Fruit fly (Drosophila melanogaster) whole organism, embryonic: ENCODE measurements around the gene Pisd.
A peak's percentile ranks its signal among the peaks of the same experiment; 100 is the strongest.

ENCODE experiments used
- Ada2b ChIP-seq: fragments of 200-800 bp; sonication (Bioruptor generic); IDR thresholded peaks from 2 replicates; pipeline ENCODE4 v1.3.6; 2022; ENCODE audit warnings: missing biosample characterization, missing genetic modification characterization
- Atf6 ChIP-seq: fragments of 200-800 bp; sonication (Bioruptor generic); IDR thresholded peaks from 2 replicates; pipeline ENCODE4 v1.3.6; 2022; ENCODE audit warnings: missing biosample characterization, missing genetic modification characterization
- B-H1 ChIP-seq: fragments of 200-800 bp; sonication (Bioruptor generic); IDR thresholded peaks from 3 replicates; pipeline ENCODE4 v1.3.6; 2022; ENCODE audit warnings: missing biosample characterization, missing genetic modification characterization
- CG10654 ChIP-seq: fragments of 200-800 bp; sonication (Bioruptor generic); optimal IDR thresholded peaks from 2 replicates; lab custom pipeline; 2016; ENCODE audit warnings: missing biosample characterization, missing genetic modification characterization
- CG10979 ChIP-seq: fragments of 200-800 bp; sonication (Bioruptor generic); optimal IDR thresholded peaks from 2 replicates; lab custom pipeline; 2018; ENCODE audit warnings: missing biosample characterization, mild to moderate bottlenecking, missing genetic modification characterization, moderate library complexity
- CG11085 ChIP-seq: fragments of 200-800 bp; sonication (Bioruptor generic); IDR thresholded peaks from 2 replicates; pipeline ENCODE4 v1.3.6; 2022; ENCODE audit warnings: missing biosample characterization, missing genetic modification characterization
- CG14441 ChIP-seq: fragments of 200-800 bp; sonication (Bioruptor generic); IDR thresholded peaks from 2 replicates; pipeline ENCODE4 v1.3.6; 2022; ENCODE audit warnings: missing biosample characterization, missing genetic modification characterization
- CG1529 ChIP-seq: fragments of 200-800 bp; sonication (Bioruptor generic); optimal IDR thresholded peaks from 3 replicates; lab custom pipeline; 2018; ENCODE audit warnings: missing biosample characterization, missing genetic modification characterization
- CG15696 ChIP-seq: fragments of 200-800 bp; sonication (Bioruptor generic); optimal IDR thresholded peaks from 2 replicates; lab custom pipeline; 2019; ENCODE audit warnings: missing biosample characterization, mild to moderate bottlenecking, missing genetic modification characterization, moderate library complexity
- CG17186 ChIP-seq: fragments of 200-800 bp; sonication (Bioruptor generic); optimal IDR thresholded peaks from 3 replicates; lab custom pipeline; 2017; ENCODE audit warnings: missing biosample characterization, missing genetic modification reagents, missing genetic modification characterization
- CG3065 ChIP-seq: fragments of 200-800 bp; sonication (Bioruptor generic); optimal IDR thresholded peaks from 2 replicates; lab custom pipeline; 2016; ENCODE audit warnings: missing biosample characterization, missing genetic modification characterization
- CG3163 ChIP-seq: fragments of 200-800 bp; sonication (Bioruptor generic); optimal IDR thresholded peaks from 3 replicates; lab custom pipeline; 2016; ENCODE audit warnings: missing biosample characterization, missing genetic modification characterization
- CG32767 ChIP-seq: fragments of 200-800 bp; sonication (Bioruptor generic); IDR thresholded peaks from 2 replicates; pipeline ENCODE4 v1.3.6; 2022; ENCODE audit warnings: missing biosample characterization, missing genetic modification characterization
- CG32772 ChIP-seq: fragments of 200-800 bp; sonication (Bioruptor generic); IDR thresholded peaks from 2 replicates; pipeline ENCODE4 v1.3.6; 2022; ENCODE audit warnings: missing biosample characterization, missing genetic modification characterization
- CG34422 ChIP-seq: fragments of 200-800 bp; sonication (Bioruptor generic); IDR thresholded peaks from 3 replicates; pipeline ENCODE4 v1.3.6; 2022; ENCODE audit warnings: missing biosample characterization, missing genetic modification characterization
- CG5180 ChIP-seq: fragments of 200-800 bp; sonication (Bioruptor generic); optimal IDR thresholded peaks from 3 replicates; lab custom pipeline; 2017; ENCODE audit warnings: missing biosample characterization, missing genetic modification characterization, mild to moderate bottlenecking, moderate library complexity, missing genetic modification reagents
- CG7372 ChIP-seq: fragments of 200-800 bp; sonication (Bioruptor generic); IDR thresholded peaks from 2 replicates; pipeline ENCODE4 v1.3.6; 2022; ENCODE audit warnings: missing biosample characterization, missing genetic modification characterization
- CG7928 ChIP-seq: fragments of 200-800 bp; sonication (Bioruptor generic); optimal IDR thresholded peaks from 2 replicates; lab custom pipeline; 2017; ENCODE audit warnings: missing biosample characterization, mild to moderate bottlenecking, missing genetic modification characterization
- CG8924 ChIP-seq: fragments of 200-800 bp; optimal IDR thresholded peaks from 3 replicates; lab custom pipeline; 2019; ENCODE audit warnings: missing biosample characterization, mild to moderate bottlenecking, missing genetic modification characterization, moderate library complexity
- CG9876 ChIP-seq: fragments of 200-800 bp; sonication (Bioruptor generic); optimal IDR thresholded peaks from 2 replicates; lab custom pipeline; 2016; ENCODE audit warnings: missing biosample characterization, missing genetic modification characterization
- Dfd ChIP-seq, 2 experiments: fragments of >200 bp; optimal IDR thresholded peaks; 2 replicates each; lab custom pipeline; 2017; ENCODE audit warnings: missing biosample characterization in 2 of 2, missing genetic modification characterization in 2 of 2
- Dip2 ChIP-seq: fragments of 200-800 bp; sonication (Bioruptor generic); IDR thresholded peaks from 2 replicates; pipeline ENCODE4 v1.3.6; 2022; ENCODE audit warnings: missing biosample characterization, missing genetic modification characterization
- Fer3 ChIP-seq: fragments of 200-800 bp; sonication (Bioruptor generic); optimal IDR thresholded peaks from 2 replicates; lab custom pipeline; 2018; ENCODE audit warnings: missing biosample characterization, mild to moderate bottlenecking, missing genetic modification characterization, moderate library complexity
- HHEX ChIP-seq: fragments of 200-800 bp; sonication (Bioruptor generic); optimal IDR thresholded peaks from 3 replicates; lab custom pipeline; 2017; ENCODE audit warnings: missing biosample characterization, mild to moderate bottlenecking, missing genetic modification characterization, missing genetic modification reagents
- Med ChIP-seq: fragments of 200-800 bp; sonication (Bioruptor generic); peaks from one replicate; lab custom pipeline; 2016; ENCODE audit warnings: missing biosample characterization, missing genetic modification characterization, mild to moderate bottlenecking, inconsistent platforms, moderate library complexity
- Meics ChIP-seq: fragments of 200-800 bp; sonication (Bioruptor generic); optimal IDR thresholded peaks from 2 replicates; lab custom pipeline; 2017; ENCODE audit warnings: missing biosample characterization, mild to moderate bottlenecking, missing genetic modification characterization
- NK7.1 ChIP-seq: fragments of 200-800 bp; sonication (Bioruptor generic); optimal IDR thresholded peaks from 3 replicates; lab custom pipeline; 2016; ENCODE audit warnings: missing biosample characterization, missing genetic modification characterization
- Oli ChIP-seq: fragments of 200-800 bp; sonication (Bioruptor generic); optimal IDR thresholded peaks from 2 replicates; lab custom pipeline; 2018; ENCODE audit warnings: missing biosample characterization, mild to moderate bottlenecking, missing genetic modification characterization, moderate library complexity
- PHDP ChIP-seq: fragments of 200-800 bp; sonication (Bioruptor generic); optimal IDR thresholded peaks from 3 replicates; lab custom pipeline; 2018; ENCODE audit warnings: missing biosample characterization, mild to moderate bottlenecking, missing genetic modification characterization, moderate library complexity
- Pdp1 ChIP-seq, 2 experiments: fragments of 200-800 bp; sonication (Bioruptor generic); optimal IDR thresholded peaks; 3 replicates each; lab custom pipeline; 2016; ENCODE audit warnings: missing biosample characterization in 2 of 2, missing genetic modification characterization in 2 of 2, mild to moderate bottlenecking in 1 of 2, moderate library complexity in 1 of 2
- Rfx ChIP-seq: fragments of 200-800 bp; sonication (Bioruptor generic); IDR thresholded peaks from 2 replicates; pipeline ENCODE4 v1.3.6; 2022; ENCODE audit warnings: missing biosample characterization, missing genetic modification characterization
- YL-1 ChIP-seq: fragments of 200-800 bp; sonication (Bioruptor generic); optimal IDR thresholded peaks from 3 replicates; lab custom pipeline; 2017; ENCODE audit warnings: missing biosample characterization, mild to moderate bottlenecking, missing genetic modification characterization
- aop ChIP-seq: fragments of 200-800 bp; sonication (Bioruptor generic); IDR thresholded peaks from 2 replicates; pipeline ENCODE4 v1.3.6; 2022; ENCODE audit warnings: missing biosample characterization, missing genetic modification characterization
- bab2 ChIP-seq: fragments of 200-800 bp; sonication (Bioruptor generic); optimal IDR thresholded peaks from 2 replicates; lab custom pipeline; 2016; ENCODE audit warnings: missing biosample characterization, missing genetic modification characterization
- bowl ChIP-seq: fragments of 200-800 bp; sonication (Bioruptor generic); IDR thresholded peaks from 2 replicates; pipeline ENCODE4 v1.3.6; 2022; ENCODE audit warnings: missing biosample characterization, missing genetic modification characterization
- dmrt99B ChIP-seq: fragments of 200-800 bp; sonication (Bioruptor generic); optimal IDR thresholded peaks from 2 replicates; lab custom pipeline; 2018; ENCODE audit warnings: missing biosample characterization, mild to moderate bottlenecking, missing genetic modification characterization, moderate library complexity
- dysf ChIP-seq: fragments of 200-800 bp; sonication (Bioruptor generic); IDR thresholded peaks from 3 replicates; pipeline ENCODE4 v1.3.6; 2022; ENCODE audit warnings: missing biosample characterization, missing genetic modification characterization
- gce ChIP-seq: fragments of 200-800 bp; sonication (Bioruptor generic); IDR thresholded peaks from 3 replicates; pipeline ENCODE4 v1.3.6; 2022; ENCODE audit warnings: missing biosample characterization, missing genetic modification characterization
- ham ChIP-seq: fragments of 200-800 bp; sonication (Bioruptor generic); IDR thresholded peaks from 2 replicates; pipeline ENCODE4 v1.3.6; 2022; ENCODE audit warnings: missing biosample characterization, missing genetic modification characterization
- her ChIP-seq: fragments of 200-800 bp; sonication (Bioruptor generic); optimal IDR thresholded peaks from 2 replicates; lab custom pipeline; 2016; ENCODE audit warnings: missing biosample characterization, missing genetic modification characterization
- klu ChIP-seq: fragments of 200-800 bp; sonication (Bioruptor generic); IDR thresholded peaks from 2 replicates; pipeline ENCODE4 v1.3.6; 2022; ENCODE audit warnings: missing biosample characterization, missing genetic modification characterization
- lab ChIP-seq: fragments of 200-800 bp; sonication (Bioruptor generic); optimal IDR thresholded peaks from 3 replicates; lab custom pipeline; 2017; ENCODE audit warnings: missing biosample characterization, missing genetic modification characterization, mild to moderate bottlenecking, moderate library complexity, missing genetic modification reagents
- luna ChIP-seq: fragments of 200-800 bp; sonication (Bioruptor generic); optimal IDR thresholded peaks from 2 replicates; lab custom pipeline; 2016; ENCODE audit warnings: missing biosample characterization, missing genetic modification characterization
- nau ChIP-seq: fragments of 200-800 bp; sonication (Bioruptor generic); optimal IDR thresholded peaks from 3 replicates; lab custom pipeline; 2017; ENCODE audit warnings: missing biosample characterization, mild to moderate bottlenecking, missing genetic modification characterization, missing genetic modification reagents
- pfk ChIP-seq: fragments of 200-800 bp; sonication (Bioruptor generic); optimal IDR thresholded peaks from 2 replicates; lab custom pipeline; 2018; ENCODE audit warnings: missing biosample characterization, mild to moderate bottlenecking, missing genetic modification characterization, moderate library complexity
- pho ChIP-seq: fragments of 200-800 bp; sonication (Bioruptor generic); optimal IDR thresholded peaks from 2 replicates; lab custom pipeline; 2016; ENCODE audit warnings: missing biosample characterization, missing genetic modification characterization
- salm ChIP-seq: fragments of 200-800 bp; sonication (Bioruptor generic); optimal IDR thresholded peaks from 2 replicates; lab custom pipeline; 2018; ENCODE audit warnings: missing biosample characterization, mild to moderate bottlenecking, missing genetic modification characterization
- seq ChIP-seq: fragments of 200-800 bp; sonication (Bioruptor generic); IDR thresholded peaks from 2 replicates; pipeline ENCODE4 v1.3.6; 2022; ENCODE audit warnings: missing biosample characterization, missing genetic modification characterization
- sisA ChIP-seq: fragments of 200-800 bp; sonication (Bioruptor generic); IDR thresholded peaks from 2 replicates; pipeline ENCODE4 v1.3.6; 2022; ENCODE audit warnings: missing biosample characterization, missing genetic modification characterization
- sug ChIP-seq: fragments of 200-800 bp; optimal IDR thresholded peaks from 2 replicates; lab custom pipeline; 2019; ENCODE audit warnings: missing biosample characterization, mild to moderate bottlenecking, missing genetic modification characterization, moderate library complexity
- unc-4 ChIP-seq: fragments of 200-800 bp; sonication (Bioruptor generic); IDR thresholded peaks from 2 replicates; pipeline ENCODE4 v1.3.6; 2022; ENCODE audit warnings: missing biosample characterization, missing genetic modification characterization; ENCODE audit not compliant: partially characterized antibody
- wdn ChIP-seq: fragments of 200-800 bp; sonication (Bioruptor generic); IDR thresholded peaks from 2 replicates; pipeline ENCODE4 v1.3.6; 2022; ENCODE audit warnings: missing biosample characterization, missing genetic modification characterization

Pisd gene

dm6 chr3R:24091653-24092052 lies 41.1 kb downstream of the Pisd start (continued):
- TF ChIP-seq HHEX (GFP tag; lab: Kevin White, UChicago): peak; percentile 1
- no peak for TF ChIP-seq NK7.1
- TF ChIP-seq nau (GFP tag; lab: Kevin White, UChicago): no peak
- TF ChIP-seq sisA (GFP tag; lab: Robert Waterston, UW): no peak
- no peak for TF ChIP-seq CG5180 (GFP tag; lab: Kevin White, UChicago)
- TF ChIP-seq CG1529: no peak
- no peak for TF ChIP-seq CG15696
- TF ChIP-seq salm (tag; lab: Kevin White, UChicago): no peak
- TF ChIP-seq wdn (GFP tag; lab: Robert Waterston, UW): no peak
- peak; percentile 21 for TF ChIP-seq dmrt99B
- no peak for TF ChIP-seq CG8924 (tag; lab: Kevin White, UChicago)
- no peak for TF ChIP-seq CG3163 (GFP tag; lab: Kevin White, UChicago)
- TF ChIP-seq CG7372 (GFP tag; lab: Robert Waterston, UW): no peak
- no peak for TF ChIP-seq CG32767 (GFP tag; lab: Robert Waterston, UW)
- 0 out of 2 replicates have a peak, but pooled peaks have one; percentile 21 for TF ChIP-seq CG14441 (GFP tag; lab: Robert Waterston, UW)
- no peak for TF ChIP-seq aop (GFP tag; lab: Robert Waterston, UW)
- peak; percentile 52 for TF ChIP-seq lab
- TF ChIP-seq CG7928 (GFP tag; lab: Kevin White, UChicago): no peak
- TF ChIP-seq CG3065 (GFP tag; lab: Kevin White, UChicago): no peak
- no peak for TF ChIP-seq bowl (GFP tag; lab: Robert Waterston, UW)
- TF ChIP-seq seq (GFP tag; lab: Robert Waterston, UW): no peak
- TF ChIP-seq bab2: no peak
- TF ChIP-seq Rfx (GFP tag; lab: Robert Waterston, UW): no peak
- 0 out of 3 replicates have a peak, but pooled peaks have one; percentile 12 for TF ChIP-seq dysf (GFP tag; lab: Robert Waterston, UW)
- no peak for TF ChIP-seq Dfd (GFP tag; optimal IDR thresholded peaks at IDR 0.05; lab: Kevin White, UChicago)
- TF ChIP-seq klu (GFP tag; lab: Robert Waterston, UW): no peak
- peak in 1 of 2 experiments; percentile 2 for TF ChIP-seq Pdp1 (GFP tag; optimal IDR thresholded peaks at IDR 0.05; lab: Kevin White, UChicago)
- TF ChIP-seq gce: no peak
- TF ChIP-seq CG17186 (GFP tag; lab: Kevin White, UChicago): no peak
- TF ChIP-seq YL-1 (GFP tag; lab: Kevin White, UChicago): no peak
- TF ChIP-seq unc-4 (GFP tag; lab: Robert Waterston, UW): no peak
- TF ChIP-seq Fer3 (tag; lab: Kevin White, UChicago): no peak
- peak; percentile 40 for TF ChIP-seq Meics (GFP tag; lab: Kevin White, UChicago)
- peak; percentile 81 for TF ChIP-seq Med
- TF ChIP-seq B-H1 (GFP tag; lab: Robert Waterston, UW): no peak
- TF ChIP-seq CG10979 (tag; lab: Kevin White, UChicago): no peak
- no peak for TF ChIP-seq CG10654 (GFP tag; lab: Kevin White, UChicago)
- no peak for TF ChIP-seq pfk
- no peak for TF ChIP-seq Ada2b
- TF ChIP-seq luna (GFP tag; lab: Kevin White, UChicago): no peak
- no peak for TF ChIP-seq sug
- TF ChIP-seq CG9876 (GFP tag; lab: Kevin White, UChicago): no peak
- peak; percentile 20 for TF ChIP-seq Oli (tag; lab: Kevin White, UChicago)
- no peak for TF ChIP-seq her
- no peak for TF ChIP-seq pho (GFP tag; lab: Kevin White, UChicago)
- no peak for TF ChIP-seq Dip2 (GFP tag; lab: Robert Waterston, UW)
- TF ChIP-seq CG32772: 0 out of 2 replicates have a peak, but pooled peaks have one; percentile 22
- TF ChIP-seq ham (GFP tag; lab: Robert Waterston, UW): no peak
- peak; percentile 39 for TF ChIP-seq PHDP
- no peak for TF ChIP-seq CG34422 (GFP tag; lab: Robert Waterston, UW)
- TF ChIP-seq Atf6: 0 out of 2 replicates have a peak, but pooled peaks have one; percentile 18
- TF ChIP-seq CG11085 (GFP tag; lab: Robert Waterston, UW): no peak
